Fruit fly (Drosophila melanogaster): ENCODE measurements around the gene ttm2.

The ttm2 gene

DNA sequence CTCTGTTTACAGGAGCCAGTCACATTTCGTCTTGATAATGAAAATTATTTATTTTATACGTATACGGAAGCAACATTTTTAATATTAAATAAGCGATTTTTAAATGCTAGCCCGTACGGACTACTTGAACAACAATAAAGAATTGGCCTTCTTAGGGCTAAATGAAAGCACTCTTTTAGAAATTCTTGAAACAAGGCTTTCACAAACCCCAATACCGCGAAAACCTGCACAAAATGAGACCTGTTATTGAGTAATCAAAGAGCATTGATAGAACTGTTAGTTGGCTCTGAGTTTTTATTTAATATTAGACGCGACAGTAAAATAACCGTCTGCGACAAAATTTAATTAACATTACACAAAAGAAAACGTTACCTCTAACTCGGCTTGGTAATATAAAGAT, at the start of gene ttm2:
TSS of gene ttm2 (plus strand) at position 301 of the 400 bp plus-strand sequence.
- no peak for TF ChIP-seq Dll (optimal IDR thresholded peaks at IDR 0.05)
- TF ChIP-seq CG8478 (optimal IDR thresholded peaks at IDR 0.05) = no peak
- TF ChIP-seq usp (GFP tag; optimal IDR thresholded peaks at IDR 0.05) = no peak
- no peak for TF ChIP-seq EcR (GFP tag; optimal IDR thresholded peaks at IDR 0.05)
- no peak for TF ChIP-seq pan (optimal IDR thresholded peaks at IDR 0.05)
- no peak for TF ChIP-seq psq (optimal IDR thresholded peaks at IDR 0.05)

DNA sequence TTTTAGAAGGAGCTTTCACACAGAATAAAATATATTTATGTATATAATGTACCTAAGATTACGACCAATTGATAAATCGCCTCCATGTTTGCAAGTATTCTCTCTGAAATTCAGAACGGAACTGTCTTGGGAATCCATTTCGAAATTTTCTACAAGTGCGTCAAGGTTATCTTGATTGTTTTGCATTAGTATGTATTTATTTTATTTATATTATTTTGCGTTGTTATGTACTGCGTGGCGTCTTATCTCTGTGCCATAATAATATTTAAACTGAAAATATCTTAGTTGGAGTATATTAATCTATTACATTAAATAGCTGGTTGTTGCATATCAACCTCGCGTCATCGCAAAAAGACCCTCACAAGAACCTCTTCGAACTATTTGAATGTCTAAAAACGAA, 43.5 kb upstream of the ttm2 start, which contains the start of gene CG42846:
TSS of gene CG42846 (minus strand) at position 101 of the 400 bp plus-strand sequence.
- TF ChIP-seq usp (GFP tag; optimal IDR thresholded peaks at IDR 0.05) (no peak), psq (optimal IDR thresholded peaks at IDR 0.05) (no peak), Dll (optimal IDR thresholded peaks at IDR 0.05) (no peak), EcR (GFP tag; optimal IDR thresholded peaks at IDR 0.05) (no peak), pan (optimal IDR thresholded peaks at IDR 0.05) (no peak), CG8478 (optimal IDR thresholded peaks at IDR 0.05) (no peak)

DNA sequence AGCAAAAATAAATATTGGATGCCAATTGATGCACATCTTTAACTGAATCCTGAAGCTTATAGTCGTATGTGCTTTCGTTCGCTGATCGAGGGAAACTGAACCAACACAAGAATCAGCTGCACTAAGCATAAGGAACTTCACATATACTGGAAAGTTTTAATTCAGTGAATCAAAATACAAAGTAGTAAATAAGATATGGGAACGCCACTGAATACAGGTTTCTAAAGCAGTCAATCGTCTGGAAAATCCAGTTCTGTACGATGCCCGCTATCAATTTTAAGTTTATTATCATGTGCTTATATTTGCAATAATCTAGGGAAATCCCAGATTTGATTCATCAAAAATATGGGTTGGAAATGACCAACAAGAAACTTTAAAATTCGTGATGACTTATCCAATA, 42.7 kb upstream of the ttm2 start, which contains the start of gene CG34454:
TSS of gene CG34454 (minus strand) at position 84 of the 400 bp plus-strand sequence.
- TF ChIP-seq Dll (optimal IDR thresholded peaks at IDR 0.05) (no peak), usp (GFP tag; optimal IDR thresholded peaks at IDR 0.05) (no peak), EcR (GFP tag; optimal IDR thresholded peaks at IDR 0.05) (no peak), psq (optimal IDR thresholded peaks at IDR 0.05) (no peak), CG8478 (optimal IDR thresholded peaks at IDR 0.05) (no peak), pan (optimal IDR thresholded peaks at IDR 0.05) (no peak)

DNA sequence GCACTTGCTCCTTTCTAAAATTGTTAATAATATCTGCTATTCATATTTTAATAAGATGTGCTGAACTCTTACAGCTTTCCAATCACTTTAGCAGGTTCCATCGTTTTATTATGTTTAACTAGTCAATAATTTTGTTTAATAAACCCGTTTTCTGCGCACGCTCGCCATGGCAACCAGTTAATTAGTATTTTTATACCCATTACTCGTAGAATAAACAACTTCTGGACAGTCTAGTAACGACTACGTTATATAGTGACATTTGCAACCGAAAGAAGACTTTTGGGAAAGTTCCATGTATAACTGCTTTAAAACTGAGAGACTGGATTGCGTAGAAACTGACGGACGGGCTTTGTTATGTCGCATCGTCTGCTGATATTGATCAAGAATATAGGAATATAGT, 41.7 kb upstream of the ttm2 start, which contains the start of gene CG34453:
TSS of gene CG34453 (minus strand) at position 101 of the 400 bp plus-strand sequence.
- no peak for TF ChIP-seq usp (GFP tag; optimal IDR thresholded peaks at IDR 0.05)
- TF ChIP-seq Dll (optimal IDR thresholded peaks at IDR 0.05) = no peak
- TF ChIP-seq CG8478 (optimal IDR thresholded peaks at IDR 0.05) = no peak
- no peak for TF ChIP-seq pan (optimal IDR thresholded peaks at IDR 0.05)
- no peak for TF ChIP-seq psq (optimal IDR thresholded peaks at IDR 0.05)
- no peak for TF ChIP-seq EcR (GFP tag; optimal IDR thresholded peaks at IDR 0.05)

DNA sequence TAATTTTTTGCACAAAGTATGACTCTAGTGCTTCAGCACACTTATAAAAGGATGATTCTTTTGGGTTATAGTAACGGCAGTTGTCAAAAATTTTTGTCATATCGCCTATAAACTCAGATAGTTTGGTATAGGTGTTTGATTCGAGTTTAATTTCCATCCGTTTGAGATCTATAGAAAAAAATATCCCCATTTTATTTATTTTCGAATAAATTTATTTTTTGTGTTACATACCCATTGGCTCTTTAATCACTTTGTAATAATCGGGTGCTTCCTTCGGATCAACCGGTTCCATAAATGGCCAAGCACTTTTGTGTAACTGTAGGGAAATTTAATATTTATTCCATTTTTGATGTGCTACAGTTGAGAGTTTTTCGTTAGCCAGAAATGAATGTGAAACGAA, 40.6 kb upstream of the ttm2 start:
- TF ChIP-seq EcR (GFP tag; optimal IDR thresholded peaks at IDR 0.05) (no peak), CG8478 (optimal IDR thresholded peaks at IDR 0.05) (no peak), Dll (optimal IDR thresholded peaks at IDR 0.05) (no peak), usp (GFP tag; optimal IDR thresholded peaks at IDR 0.05) (no peak), pan (optimal IDR thresholded peaks at IDR 0.05) (no peak), psq (optimal IDR thresholded peaks at IDR 0.05) (no peak)

DNA sequence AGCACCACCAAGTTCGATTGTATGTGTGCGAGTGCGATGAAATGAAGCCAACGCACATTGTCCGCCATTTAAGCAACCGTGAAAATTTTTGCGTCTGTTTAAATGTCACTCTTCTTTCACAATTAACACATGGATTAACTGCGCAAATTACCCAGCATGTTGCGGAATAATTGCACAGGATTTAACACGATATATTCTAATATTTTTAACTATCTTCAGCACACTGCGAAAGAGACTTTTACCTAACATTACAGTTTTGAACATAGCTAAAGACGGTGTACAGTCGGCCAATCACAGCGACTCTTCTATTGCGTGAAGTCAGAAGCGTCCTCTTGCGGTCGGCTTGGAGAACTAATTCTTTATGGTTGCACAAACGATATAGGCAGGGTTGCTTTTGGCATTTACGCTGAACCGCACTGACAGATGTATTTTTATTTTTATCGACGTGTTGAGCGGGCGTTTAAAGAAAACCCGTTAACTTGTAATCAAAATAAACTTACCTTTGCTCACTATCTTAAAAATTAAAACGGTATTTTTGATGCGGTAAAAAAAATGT, 28.2 kb upstream of the ttm2 start:
- TF ChIP-seq CG8478 (optimal IDR thresholded peaks at IDR 0.05) (no peak), Dll (optimal IDR thresholded peaks at IDR 0.05) (no peak), pan (optimal IDR thresholded peaks at IDR 0.05) (no peak), EcR (GFP tag; optimal IDR thresholded peaks at IDR 0.05) (no peak), psq (optimal IDR thresholded peaks at IDR 0.05) (no peak), usp (GFP tag; optimal IDR thresholded peaks at IDR 0.05) (no peak)

DNA sequence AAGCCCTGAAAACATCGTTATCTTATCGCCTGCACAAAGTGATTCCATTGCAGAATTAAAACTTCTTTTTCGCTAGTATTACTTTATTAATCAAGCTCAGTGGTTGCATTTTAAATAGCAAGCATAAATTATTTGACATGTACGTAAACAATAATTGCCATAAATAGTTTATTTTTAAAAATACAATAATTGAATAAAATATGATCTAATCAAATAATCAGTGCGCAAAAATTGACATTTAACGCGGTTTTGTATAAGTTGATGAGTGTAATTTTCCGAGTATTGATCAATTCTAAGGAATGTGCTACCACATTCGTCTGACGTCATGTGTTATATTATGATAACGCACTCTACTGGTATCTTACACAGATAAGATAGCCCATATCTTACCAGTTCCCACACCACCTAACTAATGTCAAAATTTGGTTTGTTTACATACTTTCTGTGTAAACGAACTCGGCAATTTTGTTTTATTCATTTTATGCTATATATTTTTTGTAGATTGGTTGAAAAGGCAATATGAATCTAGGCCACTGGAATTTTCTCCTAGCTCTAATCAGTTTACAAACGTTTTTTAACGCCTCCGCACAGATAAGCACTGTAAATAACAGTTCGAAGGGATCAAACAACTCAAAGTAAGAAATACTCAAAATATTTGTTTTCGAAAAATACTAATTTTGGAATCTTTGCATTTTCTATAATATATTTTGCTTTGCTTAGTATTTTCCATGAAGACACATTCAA, 27.3 kb upstream of the ttm2 start, which contains the start of gene mthl14:
TSS of gene mthl14 (plus strand) at position 10 of the 744 bp plus-strand sequence.
- no peak for TF ChIP-seq EcR (GFP tag; optimal IDR thresholded peaks at IDR 0.05)
- TF ChIP-seq Dll (optimal IDR thresholded peaks at IDR 0.05) = no peak
- no peak for TF ChIP-seq usp (GFP tag; optimal IDR thresholded peaks at IDR 0.05)
- no peak for TF ChIP-seq psq (optimal IDR thresholded peaks at IDR 0.05)
- no peak for TF ChIP-seq CG8478 (optimal IDR thresholded peaks at IDR 0.05)
- TF ChIP-seq pan (optimal IDR thresholded peaks at IDR 0.05) = no peak

DNA sequence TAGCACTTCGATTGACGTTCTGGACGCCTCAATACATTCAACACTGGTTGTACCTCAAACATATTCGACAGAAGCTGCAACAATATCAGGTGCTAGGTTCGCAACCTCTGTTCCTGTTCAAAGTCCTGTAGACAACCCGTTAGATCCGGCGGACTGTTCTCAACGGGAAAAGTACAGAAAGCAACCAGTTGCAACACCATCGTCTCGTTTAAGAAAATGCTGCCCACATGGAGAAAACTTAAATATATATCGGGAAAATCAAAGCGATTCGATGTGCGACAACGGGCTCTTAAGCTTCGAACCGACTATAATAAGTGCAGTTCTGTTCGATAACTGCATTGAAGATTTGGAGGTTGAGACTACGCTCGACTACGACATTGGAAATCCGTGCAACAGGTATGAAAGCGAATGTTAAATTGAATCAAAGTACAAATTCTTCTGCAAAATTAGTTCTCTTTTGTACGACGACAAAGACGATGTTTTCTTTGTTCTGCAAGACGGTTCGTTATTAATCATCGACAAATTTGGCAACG, 26.7 kb upstream of the ttm2 start:
- no peak for TF ChIP-seq Dll (optimal IDR thresholded peaks at IDR 0.05)
- no peak for TF ChIP-seq pan (optimal IDR thresholded peaks at IDR 0.05)
- no peak for TF ChIP-seq CG8478 (optimal IDR thresholded peaks at IDR 0.05)
- no peak for TF ChIP-seq psq (optimal IDR thresholded peaks at IDR 0.05)

DNA sequence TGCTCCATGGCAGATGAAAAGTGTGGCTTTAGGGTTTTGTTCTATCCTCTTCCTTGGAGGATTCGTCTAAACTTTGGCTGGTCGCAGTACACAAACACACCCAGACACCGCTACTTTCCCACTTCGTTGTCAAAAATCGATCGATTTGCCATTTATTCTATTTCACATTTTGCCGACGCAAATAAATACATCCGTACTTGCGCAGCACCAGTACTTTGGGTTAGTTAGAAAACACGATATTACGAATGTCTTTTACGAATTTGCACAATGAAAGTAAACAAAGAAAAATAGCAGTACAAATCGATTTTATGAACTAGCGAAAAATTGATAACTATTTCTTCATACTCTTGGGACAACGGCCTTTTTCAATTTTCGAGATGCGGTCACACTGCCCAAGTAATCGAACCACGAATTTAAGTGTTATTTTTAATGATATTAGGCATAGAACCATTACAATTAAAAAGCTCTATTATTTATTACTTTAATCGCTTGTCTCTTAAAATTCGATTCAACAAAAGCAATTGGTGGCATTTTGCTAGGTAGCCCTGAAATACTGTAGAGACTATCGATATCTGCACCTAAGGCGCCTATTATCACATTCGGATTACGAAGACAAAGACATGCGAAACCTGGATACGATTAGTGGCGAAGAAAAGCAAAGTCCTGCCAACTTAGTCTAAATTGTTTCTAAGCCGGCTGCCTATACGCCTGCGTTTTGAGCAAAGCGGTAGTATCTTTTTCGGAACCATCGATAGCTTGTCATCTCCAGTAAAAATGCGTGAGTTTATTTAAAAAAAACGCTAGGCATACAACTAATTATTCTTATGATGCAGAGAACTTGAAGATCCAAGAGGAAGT, 17.1 kb upstream of the ttm2 start, which contains the start of the genes DIP2 and wac:
TSS of gene DIP2 (minus strand) at position 337 of the 858 bp plus-strand sequence.
TSS of gene wac (plus strand) at position 559 of the 858 bp plus-strand sequence.
- TF ChIP-seq CG8478 (optimal IDR thresholded peaks at IDR 0.05) (no peak), EcR (GFP tag; optimal IDR thresholded peaks at IDR 0.05) (no peak), Dll (optimal IDR thresholded peaks at IDR 0.05) (no peak), psq (optimal IDR thresholded peaks at IDR 0.05) (no peak), usp (GFP tag; optimal IDR thresholded peaks at IDR 0.05) (no peak), pan (optimal IDR thresholded peaks at IDR 0.05) (no peak)

DNA sequence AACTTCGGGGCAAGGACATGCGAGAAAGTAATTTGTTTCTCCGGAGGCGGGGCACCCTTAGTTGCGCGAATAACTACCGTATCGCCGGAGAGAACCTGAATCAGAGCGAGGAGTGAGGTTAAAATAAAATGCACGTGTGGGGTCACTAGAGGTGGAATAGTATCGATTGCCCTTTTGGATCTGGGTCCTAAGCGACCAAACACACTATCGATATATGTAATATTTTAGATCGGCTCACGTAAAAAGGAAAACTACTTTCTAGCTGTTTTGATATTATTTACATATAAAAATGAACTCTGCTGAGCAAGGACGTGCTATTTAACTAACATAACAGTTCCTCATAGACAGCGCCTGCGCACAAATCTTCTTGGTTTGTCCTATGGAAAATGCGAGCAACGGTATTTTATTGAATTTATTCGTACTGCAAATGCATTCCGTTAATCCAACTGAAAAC, 12.2 kb upstream of the ttm2 start:
- TF ChIP-seq CG8478 (optimal IDR thresholded peaks at IDR 0.05) (no peak), usp (GFP tag; optimal IDR thresholded peaks at IDR 0.05) (no peak), EcR (GFP tag; optimal IDR thresholded peaks at IDR 0.05) (no peak), psq (optimal IDR thresholded peaks at IDR 0.05) (no peak), pan (optimal IDR thresholded peaks at IDR 0.05) (no peak), Dll (optimal IDR thresholded peaks at IDR 0.05) (no peak)
